Fruit fly (Drosophila melanogaster): Measurements from ENCODE around the gene Pkc98E.

Pkc98E gene

DNA sequence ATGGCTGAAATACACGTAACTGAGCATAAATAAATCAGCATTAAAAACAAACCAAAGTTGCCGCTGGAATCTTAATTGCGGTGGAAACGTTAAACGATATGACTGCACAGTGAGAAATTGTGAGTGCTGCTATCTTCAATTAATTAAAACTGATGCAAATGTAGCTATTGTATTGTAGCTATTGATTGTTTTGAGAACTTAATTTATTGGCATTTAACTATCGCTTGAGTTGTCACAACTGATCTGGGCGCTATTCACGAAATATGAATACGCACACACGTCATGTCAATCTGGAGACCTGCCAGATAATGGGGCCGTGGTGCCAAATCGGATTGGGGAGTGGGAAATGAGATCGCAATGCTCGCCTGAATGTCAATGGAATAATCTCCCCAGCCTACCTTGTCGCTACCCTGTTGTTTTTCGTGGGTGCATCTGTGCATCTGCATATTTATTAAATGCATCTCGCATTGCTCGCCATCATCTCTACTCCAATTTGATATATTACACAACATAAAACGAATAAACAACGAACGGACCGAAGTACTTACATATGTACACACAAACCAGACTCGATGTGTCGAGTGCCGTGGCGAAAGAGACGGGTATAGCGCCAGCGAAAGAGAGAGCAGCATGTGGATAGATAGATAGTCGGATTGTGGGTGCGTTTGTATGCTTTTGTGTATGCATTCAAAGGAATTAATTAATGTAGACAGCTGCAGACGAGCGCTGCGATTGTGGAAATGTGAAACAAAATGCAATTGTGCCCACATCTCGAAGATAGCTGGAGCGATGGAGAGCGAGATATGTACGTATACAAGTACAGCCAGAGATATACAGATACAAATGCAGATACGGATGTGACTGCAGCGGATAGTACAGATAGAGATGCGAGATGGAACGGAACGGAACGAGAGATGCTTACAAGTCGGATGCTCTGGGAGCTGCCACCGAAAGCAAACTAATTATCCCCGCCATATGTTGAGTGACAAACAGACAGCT, 44.8 kb downstream of the Pkc98E start (continued):
- TF ChIP-seq jumu (GFP tag; optimal IDR thresholded peaks at IDR 0.05) (no peak), CG13123 (GFP tag; optimal IDR thresholded peaks at IDR 0.05) (peak; percentile 38), Sin3A (optimal IDR thresholded peaks at IDR 0.05) (no peak), hkb (optimal IDR thresholded peaks at IDR 0.05) (no peak), hkb (GFP tag; IDR thresholded peaks at IDR 0.05) (0 out of 2 replicates have a peak, but pooled peaks have one; percentile 17), CG3726 (GFP tag; IDR thresholded peaks at IDR 0.05) (no peak), CG14710 (tag; optimal IDR thresholded peaks at IDR 0.05) (peak; percentile 25), tna (GFP tag; IDR thresholded peaks at IDR 0.05; ENCODE audit: partially characterized antibody) (no peak), CG12769 (tag; optimal IDR thresholded peaks at IDR 0.05) (no peak), CG17186 (GFP tag; optimal IDR thresholded peaks at IDR 0.05) (no peak), Med (GFP tag) (peak; percentile 55), CG32767 (GFP tag; IDR thresholded peaks at IDR 0.05) (peak; percentile 63; the same call in 1 of the 2 replicates), CG12219 (GFP tag; optimal IDR thresholded peaks at IDR 0.05) (peak; percentile 36), Ets65A (GFP tag) (no peak), chif (GFP tag; optimal IDR thresholded peaks at IDR 0.05) (no peak), CG14667 (GFP tag; IDR thresholded peaks at IDR 0.05) (no peak), aop (GFP tag; IDR thresholded peaks at IDR 0.05) (0 out of 2 replicates have a peak, but pooled peaks have one; percentile 3), CrebB (tag; optimal IDR thresholded peaks at IDR 0.05) (peak; percentile 17), CG8290 (GFP tag; optimal IDR thresholded peaks at IDR 0.05) (no peak), CG8290 (tag; optimal IDR thresholded peaks at IDR 0.05) (peak; percentile 9 to 10), CG4424 (GFP tag; optimal IDR thresholded peaks at IDR 0.05) (no peak), Sry-β (GFP tag; optimal IDR thresholded peaks at IDR 0.05) (peak; percentile 35), dan (GFP tag; IDR thresholded peaks at IDR 0.05) (no peak), sens (GFP tag) (peak; percentile 69), Xbp1 (GFP tag; optimal IDR thresholded peaks at IDR 0.05) (no peak), dmrt11E (tag; optimal IDR thresholded peaks at IDR 0.05) (peak; percentile 31), twi (tag; optimal IDR thresholded peaks at IDR 0.05) (peak; percentile 89), scrt (GFP tag; optimal IDR thresholded peaks at IDR 0.05) (no peak), kni (GFP tag; optimal IDR thresholded peaks at IDR 0.05) (peak; percentile 37), CG18764 (GFP tag; optimal IDR thresholded peaks at IDR 0.05) (no peak), CG17361 (GFP tag; IDR thresholded peaks at IDR 0.05) (0 out of 3 replicates have a peak, but pooled peaks have one; percentile 12), HHEX (GFP tag; optimal IDR thresholded peaks at IDR 0.05) (peak; percentile 14), cwo (GFP tag; optimal IDR thresholded peaks at IDR 0.05) (no peak), nom (GFP tag; optimal IDR thresholded peaks at IDR 0.05) (no peak), CHES-1-like (GFP tag; optimal IDR thresholded peaks at IDR 0.05) (no peak), stwl (tag; optimal IDR thresholded peaks at IDR 0.05) (peak; percentile 25), Sox100B (GFP tag; optimal IDR thresholded peaks at IDR 0.05) (peak; percentile 14), CG10321 (GFP tag; IDR thresholded peaks at IDR 0.05) (peak; percentile 48; the same call in 1 of the 2 replicates), otp (GFP tag; IDR thresholded peaks at IDR 0.05) (0 out of 3 replicates have a peak, but pooled peaks have one; percentile 11), bbx (GFP tag; IDR thresholded peaks at IDR 0.05; ENCODE audit: partially characterized antibody) (no peak), crp (GFP tag; optimal IDR thresholded peaks at IDR 0.05) (no peak), CTCF (GFP tag; optimal IDR thresholded peaks at IDR 0.05) (peak; percentile 29), CG8281 (tag; optimal IDR thresholded peaks at IDR 0.05) (no peak), CG3995 (GFP tag; optimal IDR thresholded peaks at IDR 0.05) (no peak), ATbp (GFP tag; optimal IDR thresholded peaks at IDR 0.05) (peak; percentile 70), bab2 (GFP tag; optimal IDR thresholded peaks at IDR 0.05) (peak; percentile 46)
